Fruit fly (Drosophila melanogaster) whole organism, wandering third instar larva: ENCODE data around the gene dgt6.

Experiments
- Abd-B ChIP-seq: fragments of >200 bp; optimal IDR thresholded peaks from 2 replicates; lab custom pipeline; 2017; ENCODE audit warnings: missing biosample characterization, missing genetic modification characterization
- CG32264 ChIP-seq: fragments of 200-800 bp; sonication (Bioruptor generic); optimal IDR thresholded peaks from 2 replicates; lab custom pipeline; 2016; ENCODE audit warnings: missing biosample characterization, missing genetic modification characterization
- CG9705 ChIP-seq: fragments of 200-800 bp; sonication (Bioruptor generic); optimal IDR thresholded peaks from 2 replicates; lab custom pipeline; 2018; ENCODE audit warnings: missing biosample characterization, mild to moderate bottlenecking, missing genetic modification characterization
- CrebA ChIP-seq: fragments of 200-800 bp; sonication (Bioruptor generic); optimal IDR thresholded peaks from 2 replicates; lab custom pipeline; 2016; ENCODE audit warnings: missing biosample characterization, mild to moderate bottlenecking, missing genetic modification characterization, borderline replicate concordance
- Dfd ChIP-seq: fragments of >200 bp; optimal IDR thresholded peaks from 2 replicates; lab custom pipeline; 2017; ENCODE audit warnings: missing biosample characterization, missing genetic modification characterization
- Dif ChIP-seq: fragments of 200-275, 200-300 bp; sonication (Bioruptor generic); optimal IDR thresholded peaks from 2 replicates; lab custom pipeline; 2018; ENCODE audit warnings: missing biosample characterization, missing genetic modification characterization; ENCODE audit not compliant: partially characterized antibody
- GATAd ChIP-seq: sonication (Bioruptor generic); optimal IDR thresholded peaks from 2 replicates; lab custom pipeline; 2016; ENCODE audit warnings: missing biosample characterization, missing genetic modification characterization
- HLH106 ChIP-seq: fragments of 200-800 bp; optimal IDR thresholded peaks from 3 replicates; lab custom pipeline; 2019; ENCODE audit warnings: missing biosample characterization, mild to moderate bottlenecking, missing genetic modification characterization, moderate library complexity
- Hnf4 ChIP-seq: fragments of 200-800 bp; sonication (Bioruptor generic); optimal IDR thresholded peaks from 2 replicates; lab custom pipeline; 2016; ENCODE audit warnings: missing biosample characterization, mild to moderate bottlenecking, missing genetic modification characterization
- Hr78 ChIP-seq: fragments of >200 bp; optimal IDR thresholded peaks from 2 replicates; lab custom pipeline; 2017; ENCODE audit warnings: missing biosample characterization, missing genetic modification characterization
- Hr83 ChIP-seq: fragments of 200-300 bp; sonication (Bioruptor generic); optimal IDR thresholded peaks from 2 replicates; lab custom pipeline; 2016; ENCODE audit warnings: missing biosample characterization, mild to moderate bottlenecking, missing genetic modification characterization, moderate library complexity; ENCODE audit not compliant: poor library complexity, severe bottlenecking
- Jra ChIP-seq: sonication (Bioruptor generic); optimal IDR thresholded peaks from 2 replicates; lab custom pipeline; 2016; ENCODE audit warnings: missing biosample characterization, missing genetic modification characterization
- Mio ChIP-seq: sonication (Bioruptor generic); optimal IDR thresholded peaks from 2 replicates; lab custom pipeline; 2016; ENCODE audit warnings: missing biosample characterization, missing genetic modification characterization
- Myc ChIP-seq: fragments of >200 bp; optimal IDR thresholded peaks from 2 replicates; lab custom pipeline; 2017
- N ChIP-seq: fragments of >200 bp; optimal IDR thresholded peaks from 2 replicates; lab custom pipeline; 2018; ENCODE audit warnings: missing biosample characterization, missing external identifiers, missing genetic modification characterization
- OdsH ChIP-seq: fragments of 200-800 bp; sonication (Bioruptor generic); optimal IDR thresholded peaks from 2 replicates; lab custom pipeline; 2016; ENCODE audit warnings: missing biosample characterization, mild to moderate bottlenecking, missing genetic modification characterization
- Rel ChIP-seq, 2 experiments: fragments of 200-800 bp; sonication (Bioruptor generic) in 1 of 2; optimal IDR thresholded peaks; 2 replicates in 1 of 2; 3 replicates in 1 of 2; lab custom pipeline; 2016 to 2019; ENCODE audit warnings: mild to moderate bottlenecking in 2 of 2, missing biosample characterization in 2 of 2, missing genetic modification characterization in 2 of 2, moderate library complexity in 1 of 2
- Sp1 ChIP-seq: fragments of 200-800 bp; sonication (Bioruptor generic); optimal IDR thresholded peaks from 3 replicates; lab custom pipeline; 2019; ENCODE audit warnings: missing biosample characterization, mild to moderate bottlenecking, missing genetic modification characterization, moderate library complexity
- Vsx2 ChIP-seq: fragments of 200-300, 225-300 bp; sonication (Bioruptor generic); optimal IDR thresholded peaks from 2 replicates; lab custom pipeline; 2018; ENCODE audit warnings: missing biosample characterization, missing genetic modification characterization; ENCODE audit not compliant: partially characterized antibody
- br ChIP-seq: fragments of 200-800 bp; sonication (Bioruptor generic); optimal IDR thresholded peaks from 2 replicates; lab custom pipeline; 2016; ENCODE audit warnings: missing biosample characterization, missing genetic modification characterization
- brk ChIP-seq: fragments of 200-800 bp; sonication (Bioruptor generic); optimal IDR thresholded peaks from 2 replicates; lab custom pipeline; 2016; ENCODE audit warnings: missing biosample characterization, mild to moderate bottlenecking, missing genetic modification characterization
- dl ChIP-seq, 2 experiments: fragments of 175-275, 200-275 bp in 1 of 2; fragments of 200-275 bp in 1 of 2; sonication (Bioruptor generic); optimal IDR thresholded peaks; lab custom pipeline; 2018; ENCODE audit warnings: mild to moderate bottlenecking in 2 of 2, missing biosample characterization in 2 of 2, missing genetic modification characterization in 2 of 2, moderate library complexity in 2 of 2; ENCODE audit not compliant: partially characterized antibody in 2 of 2, insufficient read depth in 1 of 2
- dmrt93B ChIP-seq: fragments of 200-800 bp; sonication (Bioruptor generic); optimal IDR thresholded peaks from 2 replicates; lab custom pipeline; 2018; ENCODE audit warnings: missing biosample characterization, mild to moderate bottlenecking, missing genetic modification characterization
- dsf ChIP-seq: sonication (Bioruptor generic); optimal IDR thresholded peaks from 2 replicates; lab custom pipeline; 2016; ENCODE audit warnings: missing biosample characterization, missing genetic modification characterization, borderline replicate concordance
- ey ChIP-seq: fragments of 200-800 bp; sonication (Bioruptor generic); optimal IDR thresholded peaks from 2 replicates; lab custom pipeline; 2016; ENCODE audit warnings: missing biosample characterization, missing genetic modification characterization
- foxo ChIP-seq, 2 experiments: fragments of 200-800 bp; sonication (Bioruptor generic); optimal IDR thresholded peaks; 2 replicates in 1 of 2; 3 replicates in 1 of 2; lab custom pipeline; 2016 to 2017; ENCODE audit warnings: missing biosample characterization in 2 of 2, missing genetic modification characterization in 2 of 2
- fru ChIP-seq: fragments of 200-800 bp; sonication (Bioruptor generic); optimal IDR thresholded peaks from 3 replicates; lab custom pipeline; 2016; ENCODE audit warnings: missing biosample characterization, mild to moderate bottlenecking, missing genetic modification characterization
- h ChIP-seq: fragments of 200-800 bp; sonication (Bioruptor generic); optimal IDR thresholded peaks from 3 replicates; lab custom pipeline; 2016; ENCODE audit warnings: missing biosample characterization, mild to moderate bottlenecking, missing genetic modification characterization
- jim ChIP-seq: fragments of 175-275, 200-325 bp; sonication (Bioruptor generic); optimal IDR thresholded peaks from 2 replicates; lab custom pipeline; 2016; ENCODE audit warnings: missing biosample characterization, mild to moderate bottlenecking, missing genetic modification characterization
- lola ChIP-seq: fragments of >200 bp; optimal IDR thresholded peaks from 2 replicates; lab custom pipeline; 2017; ENCODE audit warnings: missing biosample characterization, missing genetic modification characterization
- pan ChIP-seq: fragments of >200 bp; optimal IDR thresholded peaks from 2 replicates; lab custom pipeline; 2017
- psq ChIP-seq: fragments of 200-800 bp; sonication (Bioruptor generic); optimal IDR thresholded peaks from 3 replicates; lab custom pipeline; 2017; ENCODE audit warnings: missing biosample characterization, mild to moderate bottlenecking, missing genetic modification characterization, moderate library complexity
- rgr ChIP-seq: fragments of 200-800 bp; sonication (Bioruptor generic); optimal IDR thresholded peaks from 3 replicates; lab custom pipeline; 2016; ENCODE audit warnings: missing biosample characterization, mild to moderate bottlenecking, missing genetic modification characterization
- sage ChIP-seq: fragments of 200-800 bp; sonication (Bioruptor generic); optimal IDR thresholded peaks from 2 replicates; lab custom pipeline; 2016; ENCODE audit warnings: missing biosample characterization, mild to moderate bottlenecking, missing genetic modification characterization
- sv ChIP-seq: fragments of 200-800 bp; sonication (Bioruptor generic); optimal IDR thresholded peaks from 3 replicates; lab custom pipeline; 2016; ENCODE audit warnings: missing biosample characterization, missing genetic modification characterization
- tai ChIP-seq: sonication (Bioruptor generic); optimal IDR thresholded peaks from 2 replicates; lab custom pipeline; 2016; ENCODE audit warnings: missing biosample characterization, missing genetic modification characterization
- usp ChIP-seq: fragments of >200 bp; optimal IDR thresholded peaks from 2 replicates; lab custom pipeline; 2017; ENCODE audit warnings: missing biosample characterization, missing genetic modification characterization
- woc ChIP-seq: sonication (Bioruptor generic); optimal IDR thresholded peaks from 2 replicates; lab custom pipeline; 2016; ENCODE audit warnings: missing biosample characterization, mild to moderate bottlenecking, missing genetic modification characterization

Gene dgt6

dm6 chr3R:29153197-29153644, 22.4 kb upstream of the dgt6 start, which contains the start of the genes Slbp and Rpn2:
Gene Slbp (minus strand): TSS chr3R:29153266.
Gene Rpn2 (plus strand): TSS chr3R:29153524.
- peak; percentile 69 for TF ChIP-seq h (GFP tag; lab: Kevin White, UChicago)
- no peak for TF ChIP-seq CG32264
- TF ChIP-seq brk (GFP tag; lab: Kevin White, UChicago), result no peak
- TF ChIP-seq Abd-B (GFP tag; lab: Kevin White, UChicago), result no peak
- TF ChIP-seq Myc, result peak; percentile 45
- TF ChIP-seq rgr (GFP tag; lab: Kevin White, UChicago), result peak; percentile 69
- no peak for TF ChIP-seq Hr78 (GFP tag; lab: Kevin White, UChicago)
- TF ChIP-seq pan, result no peak
- TF ChIP-seq dl (GFP tag; optimal IDR thresholded peaks at IDR 0.05; lab: Kevin White, UChicago; ENCODE audit: insufficient read depth in 1 of 2, partially characterized antibody in 2 of 2), result no peak
- TF ChIP-seq jim (GFP tag; lab: Kevin White, UChicago), result no peak
- no peak for TF ChIP-seq lola (GFP tag; lab: Kevin White, UChicago)
- peak; percentile 5 for TF ChIP-seq sv
- no peak for TF ChIP-seq tai (GFP tag; lab: Kevin White, UChicago)
- no peak for TF ChIP-seq Dif
- no peak for TF ChIP-seq sage
- TF ChIP-seq woc (GFP tag; lab: Kevin White, UChicago), result no peak
- peak; percentile 14 for TF ChIP-seq Mio (GFP tag; lab: Kevin White, UChicago)
- TF ChIP-seq Sp1, result peak; percentile 56
- TF ChIP-seq HLH106, result peak; percentile 41
- TF ChIP-seq Hnf4 (GFP tag; lab: Kevin White, UChicago), result no peak
- TF ChIP-seq CG9705 (GFP tag; lab: Kevin White, UChicago), result peak; percentile 46
- no peak for TF ChIP-seq Hr83 (GFP tag; lab: Kevin White, UChicago)
- TF ChIP-seq Rel (GFP tag; optimal IDR thresholded peaks at IDR 0.05; lab: Kevin White, UChicago), result no peak
- TF ChIP-seq Rel (tag; optimal IDR thresholded peaks at IDR 0.05; lab: Kevin White, UChicago), result peak; percentile 62
- TF ChIP-seq OdsH (GFP tag; lab: Kevin White, UChicago), result peak; percentile 59
- no peak for TF ChIP-seq usp
- TF ChIP-seq fru, result peak; percentile 50
- no peak for TF ChIP-seq dmrt93B (GFP tag; lab: Kevin White, UChicago)
- peak in 1 of 2 experiments; percentile 67 for TF ChIP-seq foxo (GFP tag; optimal IDR thresholded peaks at IDR 0.05; lab: Kevin White, UChicago)
- no peak for TF ChIP-seq GATAd (GFP tag; lab: Kevin White, UChicago)
- no peak for TF ChIP-seq Dfd (GFP tag; lab: Kevin White, UChicago)
- TF ChIP-seq dsf (GFP tag; lab: Kevin White, UChicago), result no peak
- peak; percentile 61 for TF ChIP-seq psq (GFP tag; lab: Kevin White, UChicago)
- TF ChIP-seq CrebA (GFP tag; lab: Kevin White, UChicago), result no peak
- TF ChIP-seq Vsx2, result no peak
- no peak for TF ChIP-seq Jra
- TF ChIP-seq ey, result peak; percentile 34
- TF ChIP-seq br (GFP tag; lab: Kevin White, UChicago), result peak; percentile 38
- TF ChIP-seq N (GFP tag; lab: Kevin White, UChicago), result no peak

dm6 chr3R:29151621-29152092, 20.9 kb upstream of the dgt6 start, which contains the start of gene eIF2D:
Gene eIF2D (minus strand): TSS chr3R:29151794.
- TF ChIP-seq Mio (GFP tag; lab: Kevin White, UChicago) (no peak), OdsH (GFP tag; lab: Kevin White, UChicago) (peak; percentile 36), Abd-B (GFP tag; lab: Kevin White, UChicago) (no peak), Hr78 (GFP tag; lab: Kevin White, UChicago) (no peak), ey (peak; percentile 57), pan (no peak), rgr (GFP tag; lab: Kevin White, UChicago) (peak; percentile 64), fru (no peak), tai (GFP tag; lab: Kevin White, UChicago) (no peak), h (GFP tag; lab: Kevin White, UChicago) (peak; percentile 63), CrebA (GFP tag; lab: Kevin White, UChicago) (no peak), Jra (no peak), dl (GFP tag; optimal IDR thresholded peaks at IDR 0.05; lab: Kevin White, UChicago; ENCODE audit: insufficient read depth in 1 of 2, partially characterized antibody in 2 of 2) (no peak), HLH106 (peak; percentile 69), usp (no peak), foxo (GFP tag; optimal IDR thresholded peaks at IDR 0.05; lab: Kevin White, UChicago) (peak in 1 of 2 experiments; percentile 65), br (GFP tag; lab: Kevin White, UChicago) (no peak), Dfd (GFP tag; lab: Kevin White, UChicago) (no peak), psq (GFP tag; lab: Kevin White, UChicago) (peak; percentile 14), Hnf4 (GFP tag; lab: Kevin White, UChicago) (no peak), N (GFP tag; lab: Kevin White, UChicago) (no peak), CG32264 (no peak), Dif (no peak), Sp1 (peak; percentile 41), brk (GFP tag; lab: Kevin White, UChicago) (no peak), lola (GFP tag; lab: Kevin White, UChicago) (no peak), Myc (peak; percentile 78), CG9705 (GFP tag; lab: Kevin White, UChicago) (peak; percentile 37), jim (GFP tag; lab: Kevin White, UChicago) (no peak), sv (peak; percentile 5), sage (no peak), dsf (GFP tag; lab: Kevin White, UChicago) (no peak), Rel (GFP tag; optimal IDR thresholded peaks at IDR 0.05; lab: Kevin White, UChicago) (no peak), Rel (tag; optimal IDR thresholded peaks at IDR 0.05; lab: Kevin White, UChicago) (peak; percentile 22), dmrt93B (GFP tag; lab: Kevin White, UChicago) (no peak), woc (GFP tag; lab: Kevin White, UChicago) (no peak), Vsx2 (no peak), Hr83 (GFP tag; lab: Kevin White, UChicago) (no peak), GATAd (GFP tag; lab: Kevin White, UChicago) (no peak)
